Fruit fly (Drosophila melanogaster) whole organism, larva: ENCODE data around the gene ppk16.

Experiments used
- noc ChIP-seq: fragments of 200-800 bp; sonication (Bioruptor generic); optimal IDR thresholded peaks from 3 replicates; lab custom pipeline; 2019; ENCODE audit warnings: missing biosample characterization, mild to moderate bottlenecking, missing genetic modification characterization, moderate library complexity

ppk16 gene

DNA sequence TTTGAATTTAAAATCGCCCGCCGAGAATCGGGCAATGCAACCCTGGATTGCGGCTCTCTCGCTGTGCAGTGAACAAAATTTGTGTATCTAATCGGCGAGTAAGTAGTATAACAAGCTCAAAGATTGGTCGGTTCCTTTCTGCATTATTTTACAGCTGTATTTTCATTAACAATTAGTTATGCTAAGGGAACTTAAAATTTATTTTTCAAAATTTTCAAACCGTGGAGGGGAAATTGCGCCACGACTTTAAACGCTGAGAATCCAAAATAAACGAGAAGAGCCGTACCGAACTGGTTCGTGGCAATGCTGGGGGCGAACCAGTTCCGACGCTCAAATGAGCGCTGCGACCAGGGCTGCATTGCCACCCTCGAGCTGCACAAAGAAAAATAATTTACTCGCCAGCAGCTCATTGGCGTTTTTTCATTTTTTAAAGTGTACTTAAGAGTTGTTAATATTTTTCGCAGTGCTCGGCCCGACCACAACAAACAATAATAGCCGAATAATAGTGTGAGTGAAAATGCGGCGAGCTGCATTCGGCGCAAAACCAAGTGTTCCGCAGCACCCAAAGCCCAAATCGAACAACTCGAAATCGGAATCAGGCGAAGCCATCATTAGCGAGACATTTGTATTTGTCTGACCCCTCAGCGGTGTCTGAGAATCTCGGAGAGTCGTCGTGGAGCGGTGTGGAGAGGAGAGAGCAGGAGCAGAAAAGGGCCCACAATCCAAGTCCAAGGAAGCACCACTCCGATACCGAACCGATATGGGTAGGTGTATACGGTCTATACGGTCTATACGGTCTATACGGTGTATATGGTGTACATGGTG is 16.6 kb downstream of the ppk16 start, which contains the start of gene zf30C:
zf30C (plus strand) TSS at position 353 of the 825 bp plus-strand sequence.
- peak; percentile 61 for TF ChIP-seq noc

dm6 chr2L:9754817-9755216 is 20.0 kb downstream of the ppk16 start:
- TF ChIP-seq noc: no peak

dm6 chr2L:9753357-9753756 is 21.5 kb downstream of the ppk16 start:
- no peak for TF ChIP-seq noc

dm6 chr2L:9749745-9750144 is 25.1 kb downstream of the ppk16 start, which contains the start of gene Cyp4e3:
Gene Cyp4e3 (minus strand): TSS chr2L:9750071.
- no peak for TF ChIP-seq noc

- TF ChIP-seq noc: no peak
Measured at dm6 chr2L:9746236-9747225, 28.3 kb downstream of the ppk16 start, which contains the start of gene Nckx30C. Gene Nckx30C (minus strand): TSS chr2L:9746495.

DNA sequence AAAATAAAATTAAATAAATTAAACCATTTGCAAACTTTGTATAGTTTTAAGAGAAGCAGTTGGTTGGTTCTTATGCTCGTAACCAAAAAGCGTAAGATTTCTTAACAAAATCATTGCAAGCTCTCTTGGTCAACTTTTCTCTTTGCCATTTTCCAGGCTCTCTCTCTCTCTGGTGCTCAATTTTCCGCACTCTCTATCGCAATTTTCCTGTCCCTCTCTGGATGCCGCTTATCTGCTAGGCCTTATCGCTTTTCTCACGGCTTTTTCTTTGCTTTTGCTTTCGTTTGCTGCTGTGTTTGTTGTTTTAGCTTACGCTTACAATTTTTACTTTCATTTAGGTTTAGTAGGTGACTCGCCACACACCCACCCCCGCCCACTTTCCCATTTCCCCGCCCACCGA is 30.2 kb downstream of the ppk16 start:
- TF ChIP-seq noc: no peak

DNA sequence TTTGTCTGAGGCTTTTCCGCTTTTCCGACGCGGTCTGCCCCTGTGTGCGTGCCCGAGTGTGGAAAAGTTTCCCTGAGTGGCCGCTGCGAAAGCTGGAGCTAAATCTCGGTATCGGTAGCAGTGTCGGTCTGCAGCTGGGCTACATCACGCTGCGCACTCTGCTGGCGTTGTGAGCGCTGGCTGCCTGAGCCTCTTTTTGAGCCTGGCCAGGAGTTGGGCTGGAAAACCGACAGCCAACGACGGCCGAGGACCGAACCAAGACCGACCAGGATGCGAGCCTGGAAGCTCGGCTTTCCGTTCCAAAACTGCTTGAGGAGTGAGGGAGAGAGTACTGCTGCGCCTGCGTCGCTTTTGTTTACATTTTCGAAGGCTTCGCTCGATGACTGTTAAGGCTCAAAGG is 31.0 kb downstream of the ppk16 start:
- TF ChIP-seq noc: no peak

- no peak for TF ChIP-seq noc
Measured at dm6 chr2L:9739685-9740084, 35.1 kb downstream of the ppk16 start.

DNA sequence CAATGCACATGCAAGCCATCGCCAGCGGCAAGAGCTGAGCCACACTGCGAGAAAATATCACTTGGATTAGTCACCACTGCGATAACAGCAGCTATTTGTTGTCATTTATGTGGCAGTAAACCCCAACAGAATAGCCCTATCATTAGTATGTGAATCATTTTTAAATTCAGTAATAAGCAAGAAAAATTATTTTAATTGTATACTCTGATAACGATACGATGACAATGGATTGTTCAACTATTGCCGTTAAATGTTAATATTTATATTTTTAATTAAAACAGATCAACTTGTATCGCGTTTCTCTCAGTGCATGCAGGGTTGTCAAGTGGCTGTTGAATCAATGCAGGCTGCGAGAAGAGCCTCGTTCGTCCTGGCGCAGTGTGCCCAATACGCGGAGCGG is 37.0 kb downstream of the ppk16 start:
- TF ChIP-seq noc: no peak

- TF ChIP-seq noc: no peak
Measured at dm6 chr2L:9737360-9737759, 37.5 kb downstream of the ppk16 start.

DNA sequence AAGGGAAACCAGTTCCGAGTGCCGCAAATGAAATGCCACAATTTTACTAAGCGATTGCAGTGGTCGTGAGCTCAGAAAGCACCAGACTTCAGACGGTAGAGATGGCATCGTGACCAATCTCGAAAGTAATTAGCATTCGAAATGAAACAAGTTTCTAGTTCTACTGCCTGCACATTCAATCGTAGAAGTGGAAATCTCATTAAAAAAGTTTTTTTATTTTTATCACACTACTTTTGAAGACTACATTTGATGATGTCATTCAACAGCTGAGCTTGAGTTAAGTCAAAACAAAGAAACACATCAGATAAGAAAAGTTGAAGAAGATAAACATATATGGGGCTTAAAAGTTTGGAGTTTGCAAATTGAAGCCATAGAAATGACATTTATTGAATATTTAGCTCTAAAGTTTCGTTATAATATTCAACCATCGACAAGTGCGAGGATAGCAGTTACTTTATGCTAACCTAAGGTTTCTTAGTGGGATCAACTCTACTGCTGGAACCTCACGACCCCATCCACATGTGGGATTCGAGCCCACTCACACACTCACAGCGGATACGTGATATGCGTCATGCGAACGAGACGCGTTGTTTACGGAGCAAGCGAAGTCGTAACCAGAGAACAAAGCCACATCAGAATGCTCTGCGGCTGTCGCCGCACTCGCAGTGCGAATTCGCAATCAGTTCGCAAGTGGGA is 38.7 kb downstream of the ppk16 start, which contains the start of gene CG13117:
CG13117 (plus strand) TSS at position 646 of the 696 bp plus-strand sequence.
- TF ChIP-seq noc: no peak

DNA sequence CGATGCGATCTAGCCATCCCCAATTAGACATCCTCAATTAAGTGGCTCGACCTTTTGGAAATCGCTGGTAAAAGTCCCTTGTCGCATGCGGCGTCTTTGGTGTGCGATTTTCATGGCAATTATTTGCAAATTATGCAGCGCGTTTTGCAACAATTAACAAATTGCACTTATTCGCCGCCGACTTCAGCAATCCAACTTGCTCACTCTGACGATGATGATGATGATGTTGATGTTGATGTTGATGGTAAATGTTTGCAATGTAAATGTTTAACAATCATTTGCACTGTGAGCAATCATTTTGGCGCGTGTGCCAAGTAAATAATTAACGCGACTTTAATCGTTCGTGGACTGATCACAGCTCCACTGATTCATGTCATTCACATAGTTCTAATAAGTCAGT is 40.7 kb downstream of the ppk16 start:
- no peak for TF ChIP-seq noc

DNA sequence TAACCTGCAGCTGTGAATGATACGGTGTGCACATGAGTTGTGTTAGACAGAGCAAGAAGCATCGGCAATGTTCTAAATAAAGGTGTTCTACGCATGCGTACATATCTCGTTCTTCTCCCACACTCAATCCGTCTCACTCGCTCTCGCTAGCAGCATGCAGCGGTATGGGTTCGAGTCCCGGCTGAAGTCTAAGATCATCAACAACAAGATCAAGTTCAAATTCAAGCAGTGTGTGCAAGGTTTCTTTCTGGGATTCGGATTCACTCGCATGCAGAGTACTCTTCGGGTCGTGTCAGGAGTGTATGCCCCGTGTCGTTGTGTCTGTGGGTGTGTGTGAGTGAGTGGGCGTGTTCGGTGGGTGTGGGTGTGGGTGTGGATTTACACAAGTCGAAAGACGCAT is 43.6 kb downstream of the ppk16 start:
- TF ChIP-seq noc: no peak

DNA sequence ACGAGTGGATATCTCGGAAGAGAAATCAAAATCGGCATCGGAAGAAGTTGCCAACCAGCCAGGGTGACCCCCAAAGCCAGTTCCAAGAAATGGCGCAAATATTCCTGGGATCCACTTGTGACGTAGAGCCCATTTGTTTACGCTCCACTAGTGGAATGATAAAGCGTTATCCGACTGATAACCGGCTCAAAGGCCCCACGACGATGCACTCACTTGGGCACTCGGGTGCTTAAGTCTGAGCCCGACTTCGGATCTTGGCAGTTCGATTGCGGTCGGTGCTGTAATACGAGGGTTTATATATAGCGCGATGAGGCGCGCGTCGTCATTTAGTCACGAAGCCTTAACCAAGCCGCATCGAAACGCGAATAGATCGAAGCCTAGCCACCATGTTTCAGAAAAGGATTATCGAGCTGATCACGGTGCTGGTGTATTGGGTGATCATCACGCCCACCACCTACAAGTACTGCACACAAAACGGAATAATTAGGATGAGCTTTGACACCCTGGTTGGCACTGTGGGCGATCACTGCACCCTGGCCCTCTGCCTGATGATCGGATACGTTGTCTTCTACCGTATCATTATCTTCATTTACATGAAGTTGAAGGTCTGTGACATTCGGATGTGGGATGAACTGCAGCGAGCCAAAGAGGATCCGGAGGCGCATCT is 45.1 kb downstream of the ppk16 start, which contains the start of gene CG13116:
CG13116 (plus strand) TSS at position 323 of the 667 bp plus-strand sequence.
- no peak for TF ChIP-seq noc

dm6 chr2L:9728791-9729190 is 46.0 kb downstream of the ppk16 start:
- TF ChIP-seq noc: no peak
